Worm (Caenorhabditis elegans) whole organism, midembryonic: ENCODE data around the gene srh-27.

Source experiments
- T22C8.4 ChIP-seq: fragments of 200-800 bp; sonication (Bioruptor generic); IDR thresholded peaks from 2 replicates; pipeline ENCODE4 v1.3.6; 2022; ENCODE audit warnings: missing genetic modification characterization, missing compliant biosample characterization
- cog-1 ChIP-seq: sonication (generic microtip); optimal IDR thresholded peaks from 2 replicates; lab custom pipeline; 2016; ENCODE audit warnings: missing genetic modification characterization, missing compliant biosample characterization
- flt-1 ChIP-seq: fragments of 200-800 bp; sonication (Bioruptor generic); IDR thresholded peaks from 2 replicates; pipeline ENCODE4 v1.3.6; 2022; ENCODE audit warnings: missing genetic modification characterization, missing compliant biosample characterization

DNA sequence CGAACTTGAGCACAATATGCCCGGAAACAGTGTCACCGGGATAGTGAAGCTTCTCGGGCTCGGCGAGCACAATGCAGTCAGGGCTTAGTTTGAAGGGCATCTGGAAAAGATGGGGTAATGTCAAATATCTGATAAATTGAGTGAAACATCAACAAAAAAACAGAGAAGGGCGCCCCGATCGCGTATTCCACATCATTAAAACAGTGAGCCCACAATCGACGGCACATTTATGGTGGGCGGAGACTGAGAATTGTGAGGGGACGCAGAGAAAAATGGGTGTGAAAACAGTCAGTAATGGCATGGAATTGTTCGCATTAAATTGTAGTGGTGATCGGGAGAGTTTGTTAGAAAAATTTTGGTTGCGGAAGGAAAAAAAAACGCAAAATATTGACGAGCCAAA is 32.5 kb downstream of the srh-27 start, which contains the start of gene arrd-9:
- TF ChIP-seq flt-1 (GFP tag; lab: Robert Waterston, UW) (no peak), cog-1 (tag; lab: Kevin White, UChicago) (no peak), T22C8.4 (GFP tag; lab: Robert Waterston, UW) (no peak)
